Worm (Caenorhabditis elegans) whole organism, early embryonic: ENCODE results near the gene F56B3.2.

ENCODE experiments used
- ama-1 ChIP-seq: fragments of 150-350 bp; optimal IDR thresholded peaks from 2 replicates; lab custom pipeline; 2014
- ceh-13 ChIP-seq: fragments of 200-800 bp; sonication (Bioruptor generic); optimal IDR thresholded peaks from 2 replicates; lab custom pipeline; 2018; ENCODE audit warnings: mild to moderate bottlenecking, missing genetic modification characterization, missing compliant biosample characterization
- ceh-36 ChIP-seq: sonication (generic microtip); optimal IDR thresholded peaks from 2 replicates; lab custom pipeline; 2016; ENCODE audit warnings: missing genetic modification characterization, inconsistent platforms, missing compliant biosample characterization
- hmbx-1 ChIP-seq: sonication (generic microtip); optimal IDR thresholded peaks from 2 replicates; lab custom pipeline; 2016; ENCODE audit warnings: mild to moderate bottlenecking, missing genetic modification characterization, missing compliant biosample characterization
- hnd-1 ChIP-seq: sonication (generic microtip); optimal IDR thresholded peaks from 2 replicates; lab custom pipeline; 2016; ENCODE audit warnings: missing genetic modification characterization, missing compliant biosample characterization
- tbx-11 ChIP-seq: fragments of 200-800 bp; sonication (Bioruptor generic); IDR thresholded peaks from 2 replicates; pipeline ENCODE4 v1.3.6; 2022; ENCODE audit warnings: missing genetic modification characterization, missing compliant biosample characterization
- tra-4 ChIP-seq: sonication (generic microtip); optimal IDR thresholded peaks from 2 replicates; lab custom pipeline; 2017; ENCODE audit warnings: missing genetic modification characterization, missing compliant biosample characterization

- no peak for TF ChIP-seq ceh-36 (tag; lab: Kevin White, UChicago)
- no peak for TF ChIP-seq ceh-13 (GFP tag; lab: Kevin White, UChicago)
- TF ChIP-seq tra-4 (tag; lab: Kevin White, UChicago) = no peak
- TF ChIP-seq ama-1 (lab: Kevin White, UChicago) = no peak
- no peak for TF ChIP-seq hnd-1 (tag; lab: Kevin White, UChicago)
- TF ChIP-seq tbx-11 (GFP tag; lab: Robert Waterston, UW) = no peak
- TF ChIP-seq hmbx-1 = no peak
Observed at ce11 chrIV:746333-746732, 22.1 kb downstream of the F56B3.2 start.
